Worm (Caenorhabditis elegans): Measurements from ENCODE around the gene T03F6.10.
A peak's percentile ranks its signal among the peaks of the same experiment; 100 is the strongest.

T03F6.10 gene

DNA sequence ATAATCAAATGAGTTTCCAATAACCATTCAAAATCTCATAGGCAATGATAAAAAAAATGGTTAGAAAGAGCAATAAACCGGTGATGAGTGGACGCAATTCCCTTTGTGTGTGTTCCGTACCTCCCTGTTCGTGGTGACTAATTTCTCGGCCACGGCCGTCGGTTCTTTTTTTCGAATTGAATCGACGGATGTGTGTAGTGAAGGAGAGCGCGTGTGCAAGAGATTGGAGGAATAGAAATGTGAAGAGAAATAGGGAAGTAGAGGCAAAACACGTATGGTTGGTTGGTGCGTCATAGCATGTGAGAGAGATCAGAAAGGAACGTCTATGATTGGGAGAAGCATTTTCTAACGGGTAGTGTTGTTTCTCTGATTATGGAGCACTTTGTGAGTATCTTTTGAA, 18.3 kb downstream of the T03F6.10 start (continued):
- TF ChIP-seq nhr-10 (tag; optimal IDR thresholded peaks at IDR 0.05) (no peak), hlh-30 (tag; optimal IDR thresholded peaks at IDR 0.05; ENCODE audit: insufficient read depth) (peak; percentile 92), lin-1 (GFP tag; IDR thresholded peaks at IDR 0.05) (no peak), cey-2 (tag; optimal IDR thresholded peaks at IDR 0.05; ENCODE audit: borderline replicate concordance, insufficient read depth) (no peak), hif-1 (tag; optimal IDR thresholded peaks at IDR 0.05) (peak in 1 of 2 experiments; percentile 37), zip-11 (GFP tag; IDR thresholded peaks at IDR 0.05) (no peak), zag-1 (tag; optimal IDR thresholded peaks at IDR 0.05) (no peak), Y105C5A.15 (GFP tag; IDR thresholded peaks at IDR 0.05) (no peak), dmd-6 (GFP tag; IDR thresholded peaks at IDR 0.05) (no peak; the same call in 1 of the 2 replicates), spr-3 (GFP tag; optimal IDR thresholded peaks at IDR 0.05) (no peak), madf-5 (GFP tag; IDR thresholded peaks at IDR 0.05) (no peak), F26F4.8 (GFP tag; conservative IDR thresholded peaks at IDR 0.05) (no peak), lin-15B (tag; optimal IDR thresholded peaks at IDR 0.05) (no peak), arid-1 (GFP tag; conservative IDR thresholded peaks at IDR 0.05) (no peak), fkh-10 (GFP tag; optimal IDR thresholded peaks at IDR 0.05) (peak; percentile 60), T26A8.4 (GFP tag; IDR thresholded peaks at IDR 0.05) (no peak), ceh-32 (tag; optimal IDR thresholded peaks at IDR 0.05; ENCODE audit: poor library complexity) (no peak), tra-1 (GFP tag; IDR thresholded peaks at IDR 0.05) (no peak)

DNA sequence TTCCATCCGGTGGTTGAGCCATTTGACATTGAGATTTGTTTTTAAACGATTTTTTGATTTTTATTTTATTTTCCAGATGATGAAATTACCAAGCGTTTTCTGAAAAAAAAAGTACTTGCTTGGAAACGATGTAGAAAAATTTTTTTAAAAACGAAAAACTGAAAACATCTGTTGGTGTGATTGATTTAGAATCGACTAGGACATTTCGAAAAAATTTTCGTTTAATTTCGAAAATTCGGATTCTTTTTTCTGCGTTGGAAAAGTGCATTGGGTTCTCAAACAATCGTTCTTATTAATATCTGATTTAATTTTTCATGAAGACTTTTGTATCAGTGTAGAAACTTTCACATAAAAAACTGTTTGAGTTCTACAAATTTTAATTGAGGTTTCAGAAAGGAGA, 18.9 kb downstream of the T03F6.10 start, which contains the start of gene F53A2.9:
Gene F53A2.9 (minus strand): TSS at position 101 of the 400 bp plus-strand sequence.
- TF ChIP-seq madf-5 (GFP tag; IDR thresholded peaks at IDR 0.05) (no peak), lin-38 (GFP tag; IDR thresholded peaks at IDR 0.05) (no peak), R02D3.7 (tag; optimal IDR thresholded peaks at IDR 0.05) (no peak), jun-1 (tag; optimal IDR thresholded peaks at IDR 0.05) (no peak), ztf-11 (tag; optimal IDR thresholded peaks at IDR 0.05) (no peak), nhr-11 (tag; optimal IDR thresholded peaks at IDR 0.05) (no peak), ceh-62 (tag; optimal IDR thresholded peaks at IDR 0.05) (no peak)

DNA sequence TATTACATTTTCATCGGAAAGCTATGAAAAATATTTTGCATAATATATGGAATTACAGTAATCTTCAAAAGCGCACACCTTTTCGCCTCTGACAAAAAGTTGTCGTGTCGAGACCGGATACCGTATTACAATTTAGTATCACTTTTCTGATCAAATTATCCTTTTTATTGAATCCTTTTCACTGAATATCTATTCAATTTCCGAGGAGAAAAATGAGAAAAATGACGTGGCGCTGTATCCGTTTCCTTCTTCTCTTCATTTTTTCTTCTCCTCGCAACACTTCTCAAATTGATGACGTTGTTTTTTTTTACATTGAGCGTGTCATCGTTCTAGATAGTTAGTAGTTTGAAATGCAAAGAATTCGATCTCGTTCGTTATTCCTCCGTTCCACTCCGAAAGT, 27.2 kb downstream of the T03F6.10 start:
- TF ChIP-seq F26F4.8 (GFP tag; conservative IDR thresholded peaks at IDR 0.05) = no peak
- no peak for TF ChIP-seq mxl-3 (GFP tag; optimal IDR thresholded peaks at IDR 0.05)
- TF ChIP-seq jun-1 (tag; optimal IDR thresholded peaks at IDR 0.05) = no peak
- TF ChIP-seq spr-1 (tag; optimal IDR thresholded peaks at IDR 0.05) = no peak
- no peak for TF ChIP-seq D1046.2 (GFP tag; IDR thresholded peaks at IDR 0.05)
- no peak for TF ChIP-seq saeg-2 (GFP tag; IDR thresholded peaks at IDR 0.05)
- no peak for TF ChIP-seq lin-38 (GFP tag; IDR thresholded peaks at IDR 0.05)
- TF ChIP-seq unc-130 (GFP tag; optimal IDR thresholded peaks at IDR 0.05) = no peak
- TF ChIP-seq ceh-20 (GFP tag; IDR thresholded peaks at IDR 0.05) = no peak
- no peak for TF ChIP-seq daf-19 (GFP tag; conservative IDR thresholded peaks at IDR 0.05)
- TF ChIP-seq mes-2 (tag; optimal IDR thresholded peaks at IDR 0.05; ENCODE audit: poor library complexity, severe bottlenecking) = no peak
- TF ChIP-seq F49E8.2 (tag; optimal IDR thresholded peaks at IDR 0.05; ENCODE audit: borderline replicate concordance) = no peak
- TF ChIP-seq nhr-102 (tag; optimal IDR thresholded peaks at IDR 0.05) = no peak
- no peak for TF ChIP-seq nhr-237 (tag; optimal IDR thresholded peaks at IDR 0.05)
- TF ChIP-seq ceh-28 (tag; optimal IDR thresholded peaks at IDR 0.05) = no peak
- peak; percentile 82 for TF ChIP-seq ces-1 (GFP tag; optimal IDR thresholded peaks at IDR 0.05)
- TF ChIP-seq aha-1 (tag) = no peak
- TF ChIP-seq zag-1 (tag; optimal IDR thresholded peaks at IDR 0.05) = no peak
- TF ChIP-seq zip-2 (tag; optimal IDR thresholded peaks at IDR 0.05) = no peak
- no peak for TF ChIP-seq nhr-48 (tag; optimal IDR thresholded peaks at IDR 0.05)
- TF ChIP-seq madf-9 (GFP tag; conservative IDR thresholded peaks at IDR 0.05) = no peak
- peak in 1 of 2 experiments; percentile 37 for TF ChIP-seq lsy-2 (tag; optimal IDR thresholded peaks at IDR 0.05)
- TF ChIP-seq Y105C5A.15 (GFP tag; IDR thresholded peaks at IDR 0.05) = no peak
- no peak for TF ChIP-seq lin-39 (tag; optimal IDR thresholded peaks at IDR 0.05)
- peak; percentile 25; the same call in 1 of the 2 replicates for TF ChIP-seq ctbp-1 (GFP tag; IDR thresholded peaks at IDR 0.05)

Data from whole organism, L4 larva.